Worm (Caenorhabditis elegans): ENCODE data around the gene srw-127.

ce11 chrV:6982813-6983212 lies 29.9 kb upstream of the srw-127 start, which contains the start of gene nhr-161:
- TF ChIP-seq ztf-29 (GFP tag; IDR thresholded peaks at IDR 0.05): no peak
- no peak for TF ChIP-seq klf-2 (GFP tag; conservative IDR thresholded peaks at IDR 0.05)

All from whole organism, midembryonic.